Fruit fly (Drosophila melanogaster): Measurements from ENCODE around the gene Ptpa.

dm6 chr2L:3371776-3372383 is 4.9 kb upstream of the Ptpa start:
- TF ChIP-seq Myc (optimal IDR thresholded peaks at IDR 0.05) (no peak), ttk (optimal IDR thresholded peaks at IDR 0.05) (no peak), h (optimal IDR thresholded peaks at IDR 0.05) (no peak), psq (optimal IDR thresholded peaks at IDR 0.05) (no peak), Sin3A (optimal IDR thresholded peaks at IDR 0.05) (no peak)
